Fruit fly (Drosophila melanogaster) whole organism, embryonic: ENCODE results near the gene IscU.

ENCODE experiments used
- Atf3 ChIP-seq: fragments of 200-800 bp; sonication (Bioruptor generic); optimal IDR thresholded peaks from 3 replicates; lab custom pipeline; 2016; ENCODE audit warnings: missing biosample characterization, missing genetic modification characterization
- CG10543 ChIP-seq: fragments of 200-800 bp; sonication (Bioruptor generic); optimal IDR thresholded peaks from 3 replicates; lab custom pipeline; 2017; ENCODE audit warnings: missing biosample characterization, mild to moderate bottlenecking, missing genetic modification characterization, moderate library complexity
- CG10654 ChIP-seq: fragments of 200-800 bp; sonication (Bioruptor generic); optimal IDR thresholded peaks from 2 replicates; lab custom pipeline; 2016; ENCODE audit warnings: missing biosample characterization, missing genetic modification characterization
- CG10959 ChIP-seq: fragments of 200-800 bp; sonication (Bioruptor generic); IDR thresholded peaks from 2 replicates; pipeline ENCODE4 v1.3.6; 2022; ENCODE audit warnings: missing biosample characterization, missing genetic modification characterization
- CG11247 ChIP-seq: fragments of 200-800 bp; sonication (Bioruptor generic); IDR thresholded peaks from 2 replicates; pipeline ENCODE4 v1.3.6; 2022; ENCODE audit warnings: missing biosample characterization, missing genetic modification characterization
- CG13894 ChIP-seq: fragments of 200-800 bp; sonication (Bioruptor generic); optimal IDR thresholded peaks from 3 replicates; lab custom pipeline; 2018; ENCODE audit warnings: missing biosample characterization, mild to moderate bottlenecking, missing genetic modification characterization, moderate library complexity
- CG15514 ChIP-seq: fragments of 200-800 bp; sonication (Bioruptor generic); optimal IDR thresholded peaks from 3 replicates; lab custom pipeline; 2017; ENCODE audit warnings: missing biosample characterization, missing genetic modification characterization, mild to moderate bottlenecking, moderate library complexity, missing genetic modification reagents
- CG16779 ChIP-seq: fragments of 200-800 bp; sonication (Bioruptor generic); IDR thresholded peaks from 2 replicates; pipeline ENCODE4 v1.3.6; 2022; ENCODE audit warnings: missing biosample characterization, missing genetic modification characterization
- CG16863 ChIP-seq: fragments of 200-800 bp; sonication (Bioruptor generic); optimal IDR thresholded peaks from 3 replicates; lab custom pipeline; 2016; ENCODE audit warnings: missing biosample characterization, missing genetic modification characterization
- CG17829 ChIP-seq: fragments of 200-800 bp; optimal IDR thresholded peaks from 2 replicates; lab custom pipeline; 2019; ENCODE audit warnings: missing biosample characterization, mild to moderate bottlenecking, missing genetic modification characterization, moderate library complexity
- CG17912 ChIP-seq: fragments of 200-800 bp; sonication (Bioruptor generic); optimal IDR thresholded peaks from 2 replicates; lab custom pipeline; 2018; ENCODE audit warnings: missing biosample characterization, mild to moderate bottlenecking, missing genetic modification characterization
- CG2120 ChIP-seq: fragments of 200-800 bp; sonication (Bioruptor generic); optimal IDR thresholded peaks from 3 replicates; lab custom pipeline; 2016; ENCODE audit warnings: missing biosample characterization, missing genetic modification characterization
- CG32532 ChIP-seq: fragments of 200-800 bp; sonication (Bioruptor generic); IDR thresholded peaks from 2 replicates; pipeline ENCODE4 v1.3.6; 2022; ENCODE audit warnings: missing biosample characterization, missing genetic modification characterization
- CG4617 ChIP-seq: fragments of 200-800 bp; sonication (Bioruptor generic); optimal IDR thresholded peaks from 3 replicates; lab custom pipeline; 2016; ENCODE audit warnings: missing biosample characterization, missing genetic modification characterization, borderline replicate concordance
- CG5180 ChIP-seq: fragments of 200-800 bp; sonication (Bioruptor generic); optimal IDR thresholded peaks from 3 replicates; lab custom pipeline; 2017; ENCODE audit warnings: missing biosample characterization, missing genetic modification characterization, mild to moderate bottlenecking, moderate library complexity, missing genetic modification reagents
- CG5245 ChIP-seq: fragments of 200-800 bp; sonication (Bioruptor generic); optimal IDR thresholded peaks from 3 replicates; lab custom pipeline; 2016; ENCODE audit warnings: missing biosample characterization, missing genetic modification characterization
- CG6654 ChIP-seq: fragments of 200-800 bp; sonication (Bioruptor generic); optimal IDR thresholded peaks from 2 replicates; lab custom pipeline; 2017; ENCODE audit warnings: missing biosample characterization, mild to moderate bottlenecking, missing genetic modification characterization
- CG7928 ChIP-seq: fragments of 200-800 bp; sonication (Bioruptor generic); optimal IDR thresholded peaks from 2 replicates; lab custom pipeline; 2017; ENCODE audit warnings: missing biosample characterization, mild to moderate bottlenecking, missing genetic modification characterization
- CG9727 ChIP-seq: fragments of 200-800 bp; sonication (Bioruptor generic); optimal IDR thresholded peaks from 3 replicates; lab custom pipeline; 2017; ENCODE audit warnings: missing biosample characterization, mild to moderate bottlenecking, missing genetic modification characterization
- Deaf1 ChIP-seq: fragments of 200-800 bp; optimal IDR thresholded peaks from 3 replicates; lab custom pipeline; 2019; ENCODE audit warnings: missing biosample characterization, mild to moderate bottlenecking, missing genetic modification characterization, moderate library complexity
- E2f1 ChIP-seq: fragments of 200-800 bp; sonication (Bioruptor generic); IDR thresholded peaks from 2 replicates; pipeline ENCODE4 v1.3.6; 2022; ENCODE audit warnings: missing biosample characterization, missing genetic modification characterization
- Elba2 ChIP-seq: fragments of 200-800 bp; sonication (Bioruptor generic); optimal IDR thresholded peaks from 3 replicates; lab custom pipeline; 2016; ENCODE audit warnings: missing biosample characterization, missing genetic modification characterization
- Ets65A ChIP-seq: fragments of 200-800 bp; sonication (Bioruptor generic); peaks from one replicate; lab custom pipeline; 2016; ENCODE audit warnings: missing biosample characterization, missing genetic modification characterization
- Fer1 ChIP-seq: fragments of 200-800 bp; sonication (Bioruptor generic); optimal IDR thresholded peaks from 2 replicates; lab custom pipeline; 2017; ENCODE audit warnings: missing biosample characterization, mild to moderate bottlenecking, missing genetic modification characterization
- HLH3B ChIP-seq: fragments of 200-800 bp; sonication (Bioruptor generic); IDR thresholded peaks from 2 replicates; pipeline ENCODE4 v1.3.6; 2022; ENCODE audit warnings: missing biosample characterization, missing genetic modification characterization
- HLHmδ ChIP-seq: fragments of 200-800 bp; sonication (Bioruptor generic); optimal IDR thresholded peaks from 2 replicates; lab custom pipeline; 2018; ENCODE audit warnings: missing biosample characterization, mild to moderate bottlenecking, missing genetic modification characterization, moderate library complexity
- Hr78 ChIP-seq, 2 experiments: fragments of 200-800 bp in 1 of 2; fragments of >200 bp in 1 of 2; sonication (Bioruptor generic) in 1 of 2; optimal IDR thresholded peaks; 2 replicates each; lab custom pipeline; 2017 to 2019; ENCODE audit warnings: missing biosample characterization in 2 of 2, missing genetic modification characterization in 2 of 2, mild to moderate bottlenecking in 1 of 2, moderate library complexity in 1 of 2
- Mrtf ChIP-seq: fragments of 200-800 bp; sonication (Bioruptor generic); IDR thresholded peaks from 3 replicates; pipeline ENCODE4 v1.3.6; 2022; ENCODE audit warnings: missing biosample characterization, missing genetic modification characterization
- Myb ChIP-seq: fragments of 200-800 bp; sonication (Bioruptor generic); optimal IDR thresholded peaks from 2 replicates; lab custom pipeline; 2016; ENCODE audit warnings: missing biosample characterization, missing genetic modification characterization
- Nf-YA ChIP-seq: fragments of 200-800 bp; sonication (Bioruptor generic); IDR thresholded peaks from 2 replicates; pipeline ENCODE4 v1.3.6; 2022; ENCODE audit warnings: missing biosample characterization, missing genetic modification characterization
- Oli ChIP-seq: fragments of 200-800 bp; sonication (Bioruptor generic); optimal IDR thresholded peaks from 2 replicates; lab custom pipeline; 2018; ENCODE audit warnings: missing biosample characterization, mild to moderate bottlenecking, missing genetic modification characterization, moderate library complexity
- YL-1 ChIP-seq: fragments of 200-800 bp; sonication (Bioruptor generic); optimal IDR thresholded peaks from 3 replicates; lab custom pipeline; 2017; ENCODE audit warnings: missing biosample characterization, mild to moderate bottlenecking, missing genetic modification characterization
- abd-A ChIP-seq: fragments of 200-800 bp; sonication (Bioruptor generic); optimal IDR thresholded peaks from 3 replicates; lab custom pipeline; 2019; ENCODE audit warnings: missing biosample characterization, mild to moderate bottlenecking, missing genetic modification characterization, moderate library complexity
- bbx ChIP-seq: fragments of 200-800 bp; sonication (Bioruptor generic); IDR thresholded peaks from 2 replicates; pipeline ENCODE4 v1.3.6; 2022; ENCODE audit warnings: missing biosample characterization, missing genetic modification characterization; ENCODE audit not compliant: partially characterized antibody
- bigmax ChIP-seq: fragments of 200-800 bp; sonication (Bioruptor generic); optimal IDR thresholded peaks from 2 replicates; lab custom pipeline; 2018; ENCODE audit warnings: missing biosample characterization, mild to moderate bottlenecking, missing genetic modification characterization
- chinmo ChIP-seq: fragments of 200-800 bp; sonication (Bioruptor generic); IDR thresholded peaks from 4 replicates; pipeline ENCODE4 v1.3.6; 2022; ENCODE audit warnings: missing biosample characterization, missing genetic modification characterization; ENCODE audit not compliant: partially characterized antibody
- ewg ChIP-seq: fragments of 200-800 bp; sonication (Bioruptor generic); optimal IDR thresholded peaks from 3 replicates; lab custom pipeline; 2017; ENCODE audit warnings: mild to moderate bottlenecking, missing biosample characterization, missing genetic modification reagents, missing genetic modification characterization
- exex ChIP-seq: fragments of 200-800 bp; sonication (Bioruptor generic); optimal IDR thresholded peaks from 4 replicates; lab custom pipeline; 2018; ENCODE audit warnings: missing biosample characterization, mild to moderate bottlenecking, missing genetic modification characterization, moderate library complexity
- eyg ChIP-seq: fragments of 200-800 bp; sonication (Bioruptor generic); optimal IDR thresholded peaks from 3 replicates; lab custom pipeline; 2016; ENCODE audit warnings: missing biosample characterization, missing genetic modification characterization
- gem ChIP-seq: fragments of 200-800 bp; sonication (Bioruptor generic); optimal IDR thresholded peaks from 2 replicates; lab custom pipeline; 2019; ENCODE audit warnings: missing biosample characterization, mild to moderate bottlenecking, missing genetic modification characterization, moderate library complexity
- grau ChIP-seq: fragments of 200-800 bp; optimal IDR thresholded peaks from 3 replicates; lab custom pipeline; 2019; ENCODE audit warnings: missing biosample characterization, mild to moderate bottlenecking, missing genetic modification characterization, moderate library complexity
- gsb ChIP-seq: fragments of 200-800 bp; sonication (Bioruptor generic); IDR thresholded peaks from 2 replicates; pipeline ENCODE4 v1.3.6; 2022; ENCODE audit warnings: missing biosample characterization, missing genetic modification characterization
- ind ChIP-seq: fragments of 200-800 bp; sonication (Bioruptor generic); optimal IDR thresholded peaks from 3 replicates; lab custom pipeline; 2016; ENCODE audit warnings: missing biosample characterization, missing genetic modification characterization
- lab ChIP-seq: fragments of 200-800 bp; sonication (Bioruptor generic); optimal IDR thresholded peaks from 3 replicates; lab custom pipeline; 2017; ENCODE audit warnings: missing biosample characterization, missing genetic modification characterization, mild to moderate bottlenecking, moderate library complexity, missing genetic modification reagents
- mirr ChIP-seq: fragments of 200-800 bp; sonication (Bioruptor generic); optimal IDR thresholded peaks from 3 replicates; lab custom pipeline; 2018; ENCODE audit warnings: missing biosample characterization, mild to moderate bottlenecking, missing genetic modification characterization
- prd ChIP-seq, 3 experiments: fragments of >200 bp in 2 of 3; fragments of 200-800 bp in 1 of 3; sonication (Bioruptor generic) in 1 of 3; optimal IDR thresholded peaks in 2 of 3; IDR thresholded peaks in 1 of 3; 2 replicates in 2 of 3; 3 replicates in 1 of 3; pipeline versions ENCODE4 v1.3.6 to Lab custom; 2017 to 2022; ENCODE audit warnings: missing biosample characterization in 1 of 3, missing genetic modification characterization in 1 of 3
- pzg ChIP-seq: fragments of 200-800 bp; sonication (Bioruptor generic); optimal IDR thresholded peaks from 3 replicates; lab custom pipeline; 2018; ENCODE audit warnings: missing biosample characterization, mild to moderate bottlenecking, missing genetic modification characterization, moderate library complexity
- scrt ChIP-seq: fragments of 200-800 bp; sonication (Bioruptor generic); optimal IDR thresholded peaks from 2 replicates; lab custom pipeline; 2018; ENCODE audit warnings: missing biosample characterization, mild to moderate bottlenecking, missing genetic modification characterization, moderate library complexity
- sens ChIP-seq: fragments of 200-800 bp; sonication (Bioruptor generic); peaks from one replicate; lab custom pipeline; 2016; ENCODE audit warnings: missing biosample characterization, missing genetic modification characterization
- so ChIP-seq: fragments of 200-800 bp; sonication (Bioruptor generic); IDR thresholded peaks from 3 replicates; pipeline ENCODE4 v1.3.6; 2022; ENCODE audit warnings: missing biosample characterization, missing genetic modification characterization
- unpg ChIP-seq: fragments of 200-800 bp; sonication (Bioruptor generic); optimal IDR thresholded peaks from 3 replicates; lab custom pipeline; 2018; ENCODE audit warnings: missing biosample characterization, mild to moderate bottlenecking, missing genetic modification characterization, moderate library complexity

The IscU gene

DNA sequence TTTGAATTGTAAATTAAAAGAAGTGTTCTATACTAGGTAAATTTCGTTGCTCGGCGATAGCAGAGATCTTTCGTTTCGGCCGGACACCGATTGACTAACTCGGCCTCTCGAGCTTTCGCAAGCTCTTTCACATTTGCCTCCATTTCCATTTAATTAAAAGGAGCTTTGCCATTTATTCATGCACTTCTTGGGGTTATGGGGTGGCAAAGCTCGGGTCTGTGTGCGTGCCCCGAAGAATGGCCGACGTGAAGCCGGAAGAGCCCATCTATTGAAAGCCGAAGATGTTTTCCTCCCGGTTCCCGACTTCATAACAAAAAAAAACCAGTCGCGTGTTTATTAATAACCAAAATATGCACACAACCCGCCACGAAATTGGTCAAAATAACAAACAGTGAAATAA is 24.1 kb downstream of the IscU start (continued):
- no peak for TF ChIP-seq sens (GFP tag; lab: Kevin White, UChicago)
- no peak; the same call in 1 of the 2 replicates for TF ChIP-seq CG32532 (GFP tag; lab: Robert Waterston, UW)
- TF ChIP-seq CG4617 (GFP tag; lab: Kevin White, UChicago), result no peak
- peak; percentile 6 for TF ChIP-seq scrt
- TF ChIP-seq unpg (GFP tag; lab: Kevin White, UChicago), result no peak
- peak; percentile 33 for TF ChIP-seq bigmax (GFP tag; lab: Kevin White, UChicago)
- TF ChIP-seq HLHmδ, result no peak
- peak in 1 of 2 experiments; percentile 65 for TF ChIP-seq Hr78 (GFP tag; optimal IDR thresholded peaks at IDR 0.05; lab: Kevin White, UChicago)
- no peak for TF ChIP-seq Atf3
- TF ChIP-seq CG10654 (GFP tag; lab: Kevin White, UChicago), result no peak
- no peak for TF ChIP-seq CG11247 (GFP tag; lab: Robert Waterston, UW)
- TF ChIP-seq Nf-YA (GFP tag; lab: Robert Waterston, UW), result no peak
- no peak for TF ChIP-seq Fer1 (GFP tag; lab: Kevin White, UChicago)
- peak; percentile 39 for TF ChIP-seq lab (GFP tag; lab: Kevin White, UChicago)
- TF ChIP-seq chinmo (GFP tag; lab: Robert Waterston, UW), result peak; percentile 89
- peak; percentile 10 for TF ChIP-seq CG15514
- TF ChIP-seq Oli (tag; lab: Kevin White, UChicago), result no peak
- TF ChIP-seq Myb (GFP tag; lab: Kevin White, UChicago), result no peak
- TF ChIP-seq YL-1 (GFP tag; lab: Kevin White, UChicago), result no peak
- TF ChIP-seq abd-A (tag; lab: Kevin White, UChicago), result peak; percentile 76
- no peak for TF ChIP-seq Elba2
- no peak for TF ChIP-seq CG10959 (GFP tag; lab: Robert Waterston, UW)
- TF ChIP-seq CG2120 (GFP tag; lab: Kevin White, UChicago), result no peak
- no peak for TF ChIP-seq CG9727 (GFP tag; lab: Kevin White, UChicago)
- no peak for TF ChIP-seq Mrtf (GFP tag; lab: Robert Waterston, UW)
- no peak for TF ChIP-seq E2f1 (GFP tag; lab: Robert Waterston, UW)
- no peak for TF ChIP-seq CG17912 (GFP tag; lab: Kevin White, UChicago)
- TF ChIP-seq CG16779 (GFP tag; lab: Robert Waterston, UW), result no peak
- TF ChIP-seq CG6654 (GFP tag; lab: Kevin White, UChicago), result no peak
- TF ChIP-seq bbx (GFP tag; lab: Robert Waterston, UW), result no peak
- peak; percentile 3 for TF ChIP-seq pzg (GFP tag; lab: Kevin White, UChicago)
- TF ChIP-seq Ets65A (GFP tag; lab: Kevin White, UChicago), result no peak
- no peak for TF ChIP-seq HLH3B (GFP tag; lab: Robert Waterston, UW)

DNA sequence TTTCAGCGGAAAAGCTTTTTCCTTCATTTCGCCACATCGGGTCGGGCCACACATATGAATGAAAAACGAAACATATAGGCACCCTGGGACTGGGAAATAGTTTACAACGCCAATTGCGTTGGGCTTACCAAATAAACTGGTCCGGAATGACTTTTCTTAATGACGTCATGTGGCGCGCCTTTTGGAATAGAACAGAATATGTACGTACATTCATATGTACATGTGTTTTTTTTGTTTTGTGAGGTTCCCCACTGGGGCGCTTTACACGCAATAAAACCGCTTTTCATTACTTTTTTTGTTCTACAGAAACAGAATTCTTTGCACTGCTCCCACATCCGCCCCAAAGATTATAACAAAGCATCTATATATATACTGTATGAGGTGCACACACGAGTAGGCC is 25.6 kb downstream of the IscU start:
- no peak for TF ChIP-seq grau (tag; lab: Kevin White, UChicago)
- no peak for TF ChIP-seq CG5180 (GFP tag; lab: Kevin White, UChicago)
- peak; percentile 13 for TF ChIP-seq Deaf1 (tag; lab: Kevin White, UChicago)
- no peak for TF ChIP-seq gem (tag; lab: Kevin White, UChicago)
- TF ChIP-seq Myb (GFP tag; lab: Kevin White, UChicago), result no peak
- no peak for TF ChIP-seq ewg (GFP tag; lab: Kevin White, UChicago)
- TF ChIP-seq eyg (GFP tag; lab: Kevin White, UChicago), result no peak
- TF ChIP-seq exex, result no peak
- no peak for TF ChIP-seq prd (optimal IDR thresholded peaks at IDR 0.05; lab: Kevin White, UChicago)
- no peak for TF ChIP-seq prd (GFP tag; IDR thresholded peaks at IDR 0.05; lab: Robert Waterston, UW)
- TF ChIP-seq CG7928 (GFP tag; lab: Kevin White, UChicago), result no peak
- peak; percentile 56 for TF ChIP-seq CG10543 (GFP tag; lab: Kevin White, UChicago)
- TF ChIP-seq CG16863 (GFP tag; lab: Kevin White, UChicago), result no peak
- no peak for TF ChIP-seq ind (GFP tag; lab: Kevin White, UChicago)
- peak; percentile 60 for TF ChIP-seq CG13894
- TF ChIP-seq CG17829 (tag; lab: Kevin White, UChicago), result no peak
- no peak for TF ChIP-seq gsb
- no peak for TF ChIP-seq CG5245
- TF ChIP-seq so (GFP tag; lab: Robert Waterston, UW), result no peak
- peak; percentile 60 for TF ChIP-seq mirr (GFP tag; lab: Kevin White, UChicago)
